Fruit fly (Drosophila melanogaster): Measurements from ENCODE around the gene CG34375.

- no peak for TF ChIP-seq lab (GFP tag; optimal IDR thresholded peaks at IDR 0.05)
- no peak for TF ChIP-seq CG8281 (tag; optimal IDR thresholded peaks at IDR 0.05)
- no peak for TF ChIP-seq Gsc (GFP tag; IDR thresholded peaks at IDR 0.05)
- no peak for TF ChIP-seq Lhr (GFP tag; optimal IDR thresholded peaks at IDR 0.05)
- no peak for TF ChIP-seq pho (GFP tag; optimal IDR thresholded peaks at IDR 0.05)
- no peak for TF ChIP-seq phol (tag; optimal IDR thresholded peaks at IDR 0.05)
- no peak for TF ChIP-seq CG1024 (GFP tag; IDR thresholded peaks at IDR 0.05)
- TF ChIP-seq CG8478 (optimal IDR thresholded peaks at IDR 0.05): no peak
- TF ChIP-seq CG18011 (GFP tag; optimal IDR thresholded peaks at IDR 0.05): no peak
Observed at dm6 chr3R:23041941-23042340, 31.6 kb upstream of the CG34375 start, which contains the start of gene CG13838.
